Worm (Caenorhabditis elegans): ENCODE measurements around the gene idpp-6.

idpp-6 gene

DNA sequence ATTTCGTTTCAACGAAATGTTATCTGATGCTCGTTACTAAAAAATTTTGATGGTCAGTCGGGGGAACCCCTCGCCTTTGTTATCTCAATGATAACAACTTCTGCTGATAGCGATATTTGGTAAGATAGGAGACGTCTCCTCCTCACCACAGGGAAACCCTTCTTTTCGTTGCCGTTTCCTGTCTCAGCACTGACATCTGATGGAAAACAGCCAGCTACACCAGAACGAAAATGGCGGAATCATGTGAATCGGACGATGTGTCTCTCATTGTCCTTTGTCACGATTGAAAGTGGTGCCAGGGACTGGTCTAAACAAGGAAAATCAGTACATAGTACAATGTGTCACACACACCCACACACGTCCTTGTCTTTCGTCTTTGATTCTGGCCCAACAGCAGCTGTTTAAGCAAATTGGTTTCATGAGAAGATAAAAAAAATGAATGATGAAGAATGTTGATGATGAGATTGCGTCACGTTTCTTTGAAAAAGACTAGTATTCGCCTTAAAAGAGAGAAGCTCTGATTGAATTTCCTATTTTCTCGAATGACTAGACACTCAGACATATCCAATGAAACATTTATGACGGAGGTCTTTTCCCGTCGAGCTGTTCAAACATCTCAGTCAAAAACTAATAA is 46.5 kb upstream of the idpp-6 start (continued):
- TF ChIP-seq C04F5.9 (tag; optimal IDR thresholded peaks at IDR 0.05) = no peak
- TF ChIP-seq nhr-71 (tag; optimal IDR thresholded peaks at IDR 0.05) = peak; percentile 88
- peak; percentile 71 for TF ChIP-seq tbx-2 (tag; optimal IDR thresholded peaks at IDR 0.05)
- TF ChIP-seq lir-3 (tag; optimal IDR thresholded peaks at IDR 0.05; ENCODE audit: poor library complexity) = peak; percentile 37
- TF ChIP-seq nhr-19 (GFP tag; conservative IDR thresholded peaks at IDR 0.05) = peak; percentile 70
- peak; percentile 37 for TF ChIP-seq egl-13 (tag; optimal IDR thresholded peaks at IDR 0.05)
- peak; percentile 94 for TF ChIP-seq fkh-8 (tag; optimal IDR thresholded peaks at IDR 0.05)
- TF ChIP-seq vab-15 (tag; optimal IDR thresholded peaks at IDR 0.05) = peak; percentile 45
- TF ChIP-seq zip-4 (GFP tag; optimal IDR thresholded peaks at IDR 0.05) = no peak
- TF ChIP-seq sup-37 (GFP tag; optimal IDR thresholded peaks at IDR 0.05) = no peak
- TF ChIP-seq ztf-4 (tag; optimal IDR thresholded peaks at IDR 0.05) = peak; percentile 35
- peak; percentile 93 for TF ChIP-seq lin-14 (GFP tag; optimal IDR thresholded peaks at IDR 0.05)
- TF ChIP-seq elt-3 (tag; optimal IDR thresholded peaks at IDR 0.05) = peak; percentile 94 to 99 (median 98)
- TF ChIP-seq sptf-1 (tag; optimal IDR thresholded peaks at IDR 0.05) = no peak
- TF ChIP-seq ceh-90 (tag; optimal IDR thresholded peaks at IDR 0.05) = no peak
- TF ChIP-seq unc-62 (GFP tag; optimal IDR thresholded peaks at IDR 0.05) = no peak
- no peak for TF ChIP-seq ceh-88 (GFP tag; IDR thresholded peaks at IDR 0.05)
- TF ChIP-seq hlh-17 (GFP tag; optimal IDR thresholded peaks at IDR 0.05; ENCODE audit: borderline replicate concordance) = no peak
- TF ChIP-seq C34B4.2 (tag; optimal IDR thresholded peaks at IDR 0.05) = no peak
- TF ChIP-seq egl-27 (tag; optimal IDR thresholded peaks at IDR 0.05) = peak in 1 of 2 experiments; percentile 31
- no peak for TF ChIP-seq efl-3 (GFP tag; optimal IDR thresholded peaks at IDR 0.05)
- TF ChIP-seq hpl-2 (GFP tag; optimal IDR thresholded peaks at IDR 0.05) = no peak
- peak; percentile 68 for TF ChIP-seq dsc-1 (tag; optimal IDR thresholded peaks at IDR 0.05)
- peak; percentile 89 for TF ChIP-seq blmp-1 (tag; optimal IDR thresholded peaks at IDR 0.05)
- TF ChIP-seq unc-86 (tag; optimal IDR thresholded peaks at IDR 0.05) = peak; percentile 40
- no peak for TF ChIP-seq nhr-84 (tag; optimal IDR thresholded peaks at IDR 0.05)
- TF ChIP-seq pqm-1 (tag; optimal IDR thresholded peaks at IDR 0.05) = no peak
- TF ChIP-seq nhr-76 (tag; optimal IDR thresholded peaks at IDR 0.05) = no peak
- TF ChIP-seq mep-1 (tag; optimal IDR thresholded peaks at IDR 0.05) = peak; percentile 63
- TF ChIP-seq lsy-2 (tag; optimal IDR thresholded peaks at IDR 0.05) = peak; percentile 32 to 62
- no peak for TF ChIP-seq isw-1 (GFP tag; IDR thresholded peaks at IDR 0.05)
- TF ChIP-seq mef-2 (tag; optimal IDR thresholded peaks at IDR 0.05) = no peak
- peak; percentile 16 for TF ChIP-seq xbp-1 (tag; optimal IDR thresholded peaks at IDR 0.05)
- TF ChIP-seq pax-3 (tag; optimal IDR thresholded peaks at IDR 0.05) = no peak
- no peak for TF ChIP-seq ama-1 (optimal IDR thresholded peaks at IDR 0.05)
- TF ChIP-seq zag-1 (tag; optimal IDR thresholded peaks at IDR 0.05) = peak; percentile 51
- TF ChIP-seq snpc-4 (tag; optimal IDR thresholded peaks at IDR 0.05) = no peak
- no peak for TF ChIP-seq lin-15B (tag; optimal IDR thresholded peaks at IDR 0.05)
- TF ChIP-seq lin-35 (GFP tag; optimal IDR thresholded peaks at IDR 0.05) = peak in 1 of 2 experiments; percentile 76
- TF ChIP-seq nhr-47 (tag; optimal IDR thresholded peaks at IDR 0.05) = peak; percentile 82
- peak; percentile 47 for TF ChIP-seq sox-4 (tag; optimal IDR thresholded peaks at IDR 0.05)
- TF ChIP-seq unc-130 (tag; optimal IDR thresholded peaks at IDR 0.05) = peak; percentile 48
- no peak for TF ChIP-seq unc-98 (GFP tag; IDR thresholded peaks at IDR 0.05)
- TF ChIP-seq nhr-20 (tag; optimal IDR thresholded peaks at IDR 0.05) = peak; percentile 86
- no peak for TF ChIP-seq alr-1 (tag; optimal IDR thresholded peaks at IDR 0.05; ENCODE audit: borderline replicate concordance)
- no peak for TF ChIP-seq ets-5 (GFP tag; IDR thresholded peaks at IDR 0.05)
- TF ChIP-seq swsn-7 (tag; optimal IDR thresholded peaks at IDR 0.05) = peak; percentile 64
- TF ChIP-seq skn-1 (tag; optimal IDR thresholded peaks at IDR 0.05) = no peak
- peak; percentile 73 for TF ChIP-seq fkh-10 (GFP tag; optimal IDR thresholded peaks at IDR 0.05)
- TF ChIP-seq Y116A8C.19 (tag; optimal IDR thresholded peaks at IDR 0.05; ENCODE audit: borderline replicate concordance) = no peak
- peak; percentile 2 for TF ChIP-seq fos-1 (tag; optimal IDR thresholded peaks at IDR 0.05)
- peak; percentile 60 for TF ChIP-seq tlp-1 (tag; optimal IDR thresholded peaks at IDR 0.05)
- TF ChIP-seq unc-30 (tag; optimal IDR thresholded peaks at IDR 0.05) = no peak
